Worm (Caenorhabditis elegans): ENCODE data around the gene aat-6.

Gene aat-6

ce11 chrV:11428728-11429127 lies 41.7 kb downstream of the aat-6 start:
- TF ChIP-seq T22C8.4 (GFP tag; IDR thresholded peaks at IDR 0.05) (no peak), ztf-29 (GFP tag; IDR thresholded peaks at IDR 0.05) (no peak), ref-1 (GFP tag; conservative IDR thresholded peaks at IDR 0.05) (no peak), tab-1 (GFP tag; IDR thresholded peaks at IDR 0.05) (no peak), flt-1 (GFP tag; IDR thresholded peaks at IDR 0.05) (no peak), klf-2 (GFP tag; conservative IDR thresholded peaks at IDR 0.05) (no peak), med-1 (GFP tag; optimal IDR thresholded peaks at IDR 0.05; ENCODE audit: insufficient read depth) (no peak), cog-1 (tag; optimal IDR thresholded peaks at IDR 0.05) (no peak), ztf-23 (GFP tag; IDR thresholded peaks at IDR 0.05) (no peak)

- TF ChIP-seq tab-1 (GFP tag; IDR thresholded peaks at IDR 0.05) (no peak), ztf-23 (GFP tag; IDR thresholded peaks at IDR 0.05) (no peak), cog-1 (tag; optimal IDR thresholded peaks at IDR 0.05) (no peak), flt-1 (GFP tag; IDR thresholded peaks at IDR 0.05) (no peak), klf-2 (GFP tag; conservative IDR thresholded peaks at IDR 0.05) (no peak), med-1 (GFP tag; optimal IDR thresholded peaks at IDR 0.05; ENCODE audit: insufficient read depth) (no peak), ref-1 (GFP tag; conservative IDR thresholded peaks at IDR 0.05) (no peak), T22C8.4 (GFP tag; IDR thresholded peaks at IDR 0.05) (no peak), ztf-29 (GFP tag; IDR thresholded peaks at IDR 0.05) (no peak)
These were observed 45.9 kb downstream of the aat-6 start, which contains the start of gene T26H10.2 for ce11 chrV:11424565-11424964. TSS of gene T26H10.2 (minus strand) at chrV:11424665.

- no peak for TF ChIP-seq ztf-29 (GFP tag; IDR thresholded peaks at IDR 0.05)
- TF ChIP-seq flt-1 (GFP tag; IDR thresholded peaks at IDR 0.05): no peak
- TF ChIP-seq tab-1 (GFP tag; IDR thresholded peaks at IDR 0.05): no peak
- no peak for TF ChIP-seq ref-1 (GFP tag; conservative IDR thresholded peaks at IDR 0.05)
- no peak for TF ChIP-seq T22C8.4 (GFP tag; IDR thresholded peaks at IDR 0.05)
- TF ChIP-seq cog-1 (tag; optimal IDR thresholded peaks at IDR 0.05): no peak
- TF ChIP-seq med-1 (GFP tag; optimal IDR thresholded peaks at IDR 0.05; ENCODE audit: insufficient read depth): no peak
- TF ChIP-seq ztf-23 (GFP tag; IDR thresholded peaks at IDR 0.05): no peak
These were observed 48.9 kb downstream of the aat-6 start, which contains the start of gene des-2 for ce11 chrV:11421605-11422004. TSS of gene des-2 (minus strand) at chrV:11421705.
